Worm (Caenorhabditis elegans) whole organism, late embryonic: ENCODE results near the gene F52C6.3.

ENCODE experiments used
- C08G9.2 ChIP-seq: sonication (generic microtip); optimal IDR thresholded peaks from 2 replicates; lab custom pipeline; 2016; ENCODE audit warnings: mild to moderate bottlenecking, missing genetic modification characterization, moderate library complexity, missing compliant biosample characterization
- F13H6.1 ChIP-seq: sonication (generic microtip); optimal IDR thresholded peaks from 2 replicates; lab custom pipeline; 2016; ENCODE audit warnings: missing genetic modification characterization, missing compliant biosample characterization
- K02D7.2 ChIP-seq: sonication (generic microtip); optimal IDR thresholded peaks from 2 replicates; lab custom pipeline; 2017; ENCODE audit warnings: mild to moderate bottlenecking, missing genetic modification characterization, missing compliant biosample characterization
- K09A11.1 ChIP-seq: sonication (generic microtip); optimal IDR thresholded peaks from 2 replicates; lab custom pipeline; 2017; ENCODE audit warnings: antibody characterized with exemption, mild to moderate bottlenecking, missing genetic modification characterization, missing compliant biosample characterization; ENCODE audit not compliant: insufficient read depth
- T23F11.4 ChIP-seq: fragments of 200-800 bp; sonication (Bioruptor generic); optimal IDR thresholded peaks from 2 replicates; lab custom pipeline; 2018; ENCODE audit warnings: mild to moderate bottlenecking, missing genetic modification characterization, missing compliant biosample characterization
- Y22D7AL.16 ChIP-seq: sonication (generic microtip); optimal IDR thresholded peaks from 2 replicates; lab custom pipeline; 2016; ENCODE audit warnings: missing genetic modification characterization, missing compliant biosample characterization
- ahr-1 ChIP-seq: sonication (generic microtip); optimal IDR thresholded peaks from 2 replicates; lab custom pipeline; 2016; ENCODE audit warnings: missing genetic modification characterization, missing compliant biosample characterization
- ama-1 ChIP-seq: fragments of 150-350 bp; optimal IDR thresholded peaks from 2 replicates; lab custom pipeline; 2014
- ceh-14 ChIP-seq: sonication (generic microtip); optimal IDR thresholded peaks from 2 replicates; lab custom pipeline; 2016; ENCODE audit warnings: missing genotype, missing genetic modification characterization, missing compliant biosample characterization
- ceh-18 ChIP-seq: sonication (generic microtip); optimal IDR thresholded peaks from 2 replicates; lab custom pipeline; 2016; ENCODE audit warnings: missing genetic modification characterization, missing compliant biosample characterization
- ceh-19 ChIP-seq: fragments of 200-800 bp; sonication (Bioruptor generic); optimal IDR thresholded peaks from 2 replicates; lab custom pipeline; 2018; ENCODE audit warnings: mild to moderate bottlenecking, missing genetic modification characterization, missing compliant biosample characterization
- ceh-22 ChIP-seq: sonication (generic microtip); optimal IDR thresholded peaks from 2 replicates; lab custom pipeline; 2017; ENCODE audit warnings: missing biosample characterization, missing genetic modification characterization
- ceh-24 ChIP-seq: sonication (generic microtip); optimal IDR thresholded peaks from 2 replicates; lab custom pipeline; 2016; ENCODE audit warnings: mild to moderate bottlenecking, missing genetic modification characterization, missing compliant biosample characterization
- ceh-30 ChIP-seq: fragments of 150-350 bp; optimal IDR thresholded peaks from 2 replicates; lab custom pipeline; 2014; ENCODE audit warnings: missing biosample characterization, missing genetic modification characterization
- ceh-31 ChIP-seq: sonication (generic microtip); optimal IDR thresholded peaks from 2 replicates; lab custom pipeline; 2016; ENCODE audit warnings: missing genetic modification characterization, missing compliant biosample characterization
- ceh-45 ChIP-seq: fragments of 200-800 bp; sonication (Bioruptor generic); IDR thresholded peaks from 2 replicates; pipeline ENCODE4 v1.3.6; 2022; ENCODE audit warnings: missing genetic modification reagents, missing genetic modification characterization, missing compliant biosample characterization
- ceh-48 ChIP-seq: sonication (generic microtip); optimal IDR thresholded peaks from 2 replicates; lab custom pipeline; 2016; ENCODE audit warnings: missing genetic modification characterization, inconsistent platforms, missing compliant biosample characterization
- ceh-6 ChIP-seq: fragments of 200-800 bp; sonication (Bioruptor generic); optimal IDR thresholded peaks from 2 replicates; lab custom pipeline; 2018; ENCODE audit warnings: mild to moderate bottlenecking, missing genetic modification characterization, missing compliant biosample characterization
- che-1 ChIP-seq: sonication (generic microtip); optimal IDR thresholded peaks from 2 replicates; lab custom pipeline; 2016; ENCODE audit warnings: mild to moderate bottlenecking, missing genetic modification characterization, missing compliant biosample characterization
- elt-2 ChIP-seq: sonication (generic microtip); optimal IDR thresholded peaks from 2 replicates; lab custom pipeline; 2016; ENCODE audit warnings: missing genetic modification reagents, missing genetic modification characterization, missing compliant biosample characterization
- elt-4 ChIP-seq: sonication (generic microtip); optimal IDR thresholded peaks from 2 replicates; lab custom pipeline; 2016; ENCODE audit warnings: missing genetic modification characterization, missing compliant biosample characterization
- fax-1 ChIP-seq: sonication (generic microtip); optimal IDR thresholded peaks from 2 replicates; lab custom pipeline; 2016; ENCODE audit warnings: missing genotype, missing genetic modification characterization, missing compliant biosample characterization
- hlh-13 ChIP-seq: fragments of 200-800 bp; sonication (Bioruptor generic); optimal IDR thresholded peaks from 2 replicates; lab custom pipeline; 2018; ENCODE audit warnings: mild to moderate bottlenecking, missing genetic modification characterization, missing compliant biosample characterization
- hlh-15 ChIP-seq: sonication (generic microtip); optimal IDR thresholded peaks from 2 replicates; lab custom pipeline; 2016; ENCODE audit warnings: missing genetic modification characterization, missing compliant biosample characterization
- hlh-30 ChIP-seq: sonication (generic microtip); optimal IDR thresholded peaks from 2 replicates; lab custom pipeline; 2017; ENCODE audit warnings: antibody characterized with exemption, missing genetic modification characterization, missing compliant biosample characterization; ENCODE audit not compliant: insufficient read depth
- hlh-6 ChIP-seq: sonication (generic microtip); optimal IDR thresholded peaks from 2 replicates; lab custom pipeline; 2016; ENCODE audit warnings: missing genotype, missing genetic modification characterization, missing compliant biosample characterization
- hlh-8 ChIP-seq: sonication (generic microtip); optimal IDR thresholded peaks from 2 replicates; lab custom pipeline; 2016; ENCODE audit warnings: missing genotype, missing genetic modification characterization, missing compliant biosample characterization
- lin-11 ChIP-seq: fragments of 200-800 bp; sonication (Bioruptor generic); optimal IDR thresholded peaks from 2 replicates; lab custom pipeline; 2018; ENCODE audit warnings: mild to moderate bottlenecking, missing genetic modification characterization, missing compliant biosample characterization
- madf-2 ChIP-seq: sonication (generic microtip); optimal IDR thresholded peaks from 2 replicates; lab custom pipeline; 2017; ENCODE audit warnings: missing genetic modification characterization, missing compliant biosample characterization
- nfya-1 ChIP-seq: sonication (generic microtip); optimal IDR thresholded peaks from 2 replicates; lab custom pipeline; 2017; ENCODE audit warnings: missing genetic modification characterization, mild to moderate bottlenecking, missing compliant biosample characterization, antibody characterized with exemption, moderate library complexity
- nhr-232 ChIP-seq: sonication (generic microtip); optimal IDR thresholded peaks from 2 replicates; lab custom pipeline; 2016; ENCODE audit warnings: missing genetic modification characterization, missing compliant biosample characterization
- npax-4 ChIP-seq: sonication (generic microtip); optimal IDR thresholded peaks from 2 replicates; lab custom pipeline; 2016; ENCODE audit warnings: missing genetic modification characterization, missing compliant biosample characterization
- odd-2 ChIP-seq: sonication (generic microtip); optimal IDR thresholded peaks from 2 replicates; lab custom pipeline; 2017; ENCODE audit warnings: antibody characterized with exemption, mild to moderate bottlenecking, missing genetic modification characterization, missing compliant biosample characterization
- pag-3 ChIP-seq: sonication (generic microtip); optimal IDR thresholded peaks from 2 replicates; lab custom pipeline; 2016; ENCODE audit warnings: missing compliant biosample characterization, missing genetic modification characterization, borderline replicate concordance
- pat-9 ChIP-seq: fragments of 200-800 bp; sonication (Bioruptor generic); optimal IDR thresholded peaks from 2 replicates; lab custom pipeline; 2018; ENCODE audit warnings: mild to moderate bottlenecking, missing genetic modification characterization, moderate library complexity, missing compliant biosample characterization
- pax-1 ChIP-seq: fragments of 150-350 bp; optimal IDR thresholded peaks from 2 replicates; lab custom pipeline; 2014; ENCODE audit warnings: missing biosample characterization, missing genetic modification characterization
- pha-2 ChIP-seq: sonication (generic microtip); optimal IDR thresholded peaks from 2 replicates; lab custom pipeline; 2017; ENCODE audit warnings: mild to moderate bottlenecking, missing genetic modification characterization, missing compliant biosample characterization
- pha-4 ChIP-seq: fragments of 150-350 bp; optimal IDR thresholded peaks from 2 replicates; lab custom pipeline; 2018; ENCODE audit warnings: missing biosample characterization, missing genetic modification reagents, missing genetic modification characterization
- pqm-1 ChIP-seq: sonication (generic microtip); optimal IDR thresholded peaks from 2 replicates; lab custom pipeline; 2016; ENCODE audit warnings: missing genetic modification characterization, missing compliant biosample characterization
- tbx-2 ChIP-seq: sonication (generic microtip); optimal IDR thresholded peaks from 2 replicates; lab custom pipeline; 2016; ENCODE audit warnings: missing genetic modification characterization, missing compliant biosample characterization
- ttx-3 ChIP-seq: sonication (generic microtip); optimal IDR thresholded peaks from 2 replicates; lab custom pipeline; 2016; ENCODE audit warnings: missing genetic modification reagents, missing genetic modification characterization, missing compliant biosample characterization
- unc-42 ChIP-seq: sonication (generic microtip); optimal IDR thresholded peaks from 2 replicates; lab custom pipeline; 2016; ENCODE audit warnings: missing genotype, missing genetic modification characterization, missing compliant biosample characterization
- unc-55 ChIP-seq: sonication (generic microtip); optimal IDR thresholded peaks from 2 replicates; lab custom pipeline; 2017; ENCODE audit warnings: missing biosample characterization, missing genetic modification reagents, missing genetic modification characterization
- unc-86 ChIP-seq: sonication (generic microtip); optimal IDR thresholded peaks from 2 replicates; lab custom pipeline; 2016; ENCODE audit warnings: missing genetic modification characterization, missing compliant biosample characterization
- zip-5 ChIP-seq: sonication (generic microtip); optimal IDR thresholded peaks from 2 replicates; lab custom pipeline; 2016; ENCODE audit warnings: missing genetic modification characterization, missing compliant biosample characterization
- ztf-16 ChIP-seq: sonication (generic microtip); optimal IDR thresholded peaks from 2 replicates; lab custom pipeline; 2017; ENCODE audit warnings: missing genetic modification characterization, missing compliant biosample characterization

F52C6.3 gene

DNA sequence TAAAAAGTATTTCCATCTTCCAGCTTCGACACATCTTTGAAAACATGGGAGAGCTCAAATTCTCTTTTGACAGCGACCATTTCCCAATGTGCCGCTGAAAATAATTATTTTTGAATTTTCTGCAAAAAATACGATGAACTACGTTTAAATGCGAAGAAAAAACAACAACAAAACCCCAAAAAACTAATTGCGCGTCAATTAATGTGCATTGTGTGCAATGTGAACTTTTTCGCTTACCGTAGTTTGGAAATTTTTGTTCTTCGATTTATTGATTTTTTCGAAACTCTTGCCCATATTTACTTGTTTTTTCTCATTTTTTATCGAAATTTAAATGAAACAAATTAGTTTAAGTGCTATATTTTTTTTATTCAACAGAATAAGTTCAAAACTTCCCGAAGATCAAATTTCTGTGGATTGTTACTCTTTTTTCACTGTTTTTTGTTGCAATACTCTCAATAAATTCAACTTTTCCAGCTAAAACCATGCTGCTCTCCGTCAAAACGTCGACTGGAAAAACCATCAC, 1.8 kb upstream of the F52C6.3 start, which contains the start of the genes bath-2 and F52C6.4:
Gene bath-2, minus strand, starts transcription at position 101 of the 523 bp plus-strand sequence.
Gene F52C6.4, plus strand, starts transcription at position 473 of the 523 bp plus-strand sequence.
- TF ChIP-seq hlh-8 = no peak

DNA sequence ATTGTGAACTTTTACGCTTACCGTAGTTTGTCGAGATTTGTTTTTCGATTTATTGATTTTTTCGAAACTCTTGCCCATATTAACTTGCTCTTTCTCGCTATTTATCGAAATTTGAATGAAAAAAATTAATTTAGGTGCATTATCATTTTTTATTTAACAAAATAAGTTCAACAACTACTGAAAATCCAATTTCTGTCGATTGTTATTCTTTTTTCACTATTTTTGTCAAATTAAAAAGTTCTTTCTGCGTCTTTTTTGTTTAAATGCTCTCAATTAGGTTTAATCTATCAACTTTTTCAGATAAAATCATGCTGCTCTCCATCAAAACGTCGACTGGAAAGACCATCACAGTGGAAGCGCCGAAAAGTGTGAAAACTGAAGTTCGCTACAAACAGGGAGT, 1.6 kb downstream of the F52C6.3 start, which contains the start of gene F52C6.2:
Gene F52C6.2, plus strand, starts transcription at position 301 of the 400 bp plus-strand sequence.
- TF ChIP-seq ztf-16 (tag; lab: Kevin White, UChicago) (no peak), unc-86 (tag; lab: Kevin White, UChicago) (no peak), odd-2 (tag; lab: Kevin White, UChicago) (no peak), pqm-1 (tag; lab: Kevin White, UChicago) (no peak), ceh-18 (tag; lab: Kevin White, UChicago) (no peak), nhr-232 (tag; lab: Kevin White, UChicago) (no peak), pag-3 (tag; lab: Kevin White, UChicago) (no peak), hlh-13 (no peak), fax-1 (tag; lab: Kevin White, UChicago) (no peak), ceh-14 (tag; lab: Kevin White, UChicago) (no peak), elt-2 (tag; lab: Kevin White, UChicago) (no peak), hlh-15 (tag; lab: Kevin White, UChicago) (no peak)

- no peak for TF ChIP-seq pat-9 (tag; lab: Kevin White, UChicago)
- no peak for TF ChIP-seq hlh-30
- no peak for TF ChIP-seq ttx-3
- TF ChIP-seq che-1 (tag; lab: Kevin White, UChicago) = no peak
- TF ChIP-seq ceh-19 (GFP tag; lab: Kevin White, UChicago) = no peak
- no peak for TF ChIP-seq ama-1 (lab: Kevin White, UChicago)
- no peak for TF ChIP-seq tbx-2
- TF ChIP-seq odd-2 (tag; lab: Kevin White, UChicago) = no peak
- no peak for TF ChIP-seq C08G9.2 (tag; lab: Kevin White, UChicago)
- no peak for TF ChIP-seq hlh-13
- TF ChIP-seq fax-1 (tag; lab: Kevin White, UChicago) = no peak
- TF ChIP-seq ceh-48 = no peak
- TF ChIP-seq Y22D7AL.16 (tag; lab: Kevin White, UChicago) = no peak
- no peak for TF ChIP-seq hlh-15 (tag; lab: Kevin White, UChicago)
- no peak for TF ChIP-seq pha-4
- TF ChIP-seq pag-3 (tag; lab: Kevin White, UChicago) = no peak
- no peak for TF ChIP-seq ceh-45 (GFP tag; lab: Robert Waterston, UW)
- TF ChIP-seq lin-11 = no peak
- TF ChIP-seq ceh-22 = no peak
- no peak for TF ChIP-seq npax-4
Measured at ce11 chrII:1928578-1928977, 4.0 kb downstream of the F52C6.3 start.

- TF ChIP-seq K09A11.1 (tag; lab: Kevin White, UChicago) = no peak
- TF ChIP-seq unc-42 = no peak
- no peak for TF ChIP-seq ceh-14 (tag; lab: Kevin White, UChicago)
- no peak for TF ChIP-seq ceh-31
- TF ChIP-seq madf-2 = no peak
- no peak for TF ChIP-seq ceh-24 (tag; lab: Kevin White, UChicago)
- TF ChIP-seq hlh-6 = no peak
- TF ChIP-seq, all 69 proteins: peak for 0
Measured at ce11 chrII:1939652-1940051, 15.1 kb downstream of the F52C6.3 start, which contains the start of gene ZK250.13. Gene ZK250.13 (minus strand): TSS chrII:1939752.

- TF ChIP-seq F13H6.1 (tag; lab: Kevin White, UChicago) = no peak
- no peak for TF ChIP-seq pat-9 (tag; lab: Kevin White, UChicago)
- TF ChIP-seq Y22D7AL.16 (tag; lab: Kevin White, UChicago) = no peak
- TF ChIP-seq elt-4 = no peak
- TF ChIP-seq pha-2 (tag; lab: Kevin White, UChicago) = no peak
- no peak for TF ChIP-seq T23F11.4 (GFP tag; lab: Kevin White, UChicago)
- no peak for TF ChIP-seq K02D7.2 (tag; lab: Kevin White, UChicago)
- no peak for TF ChIP-seq zip-5
- no peak for TF ChIP-seq ahr-1 (tag; lab: Kevin White, UChicago)
- no peak for TF ChIP-seq unc-55 (GFP tag; lab: Kevin White, UChicago)
- TF ChIP-seq elt-2 (tag; lab: Kevin White, UChicago) = no peak
- TF ChIP-seq unc-42 = no peak
- TF ChIP-seq ceh-30 (tag; lab: Kevin White, UChicago) = no peak
- TF ChIP-seq ceh-6 (GFP tag; lab: Kevin White, UChicago) = no peak
- TF ChIP-seq nfya-1 = no peak
- TF ChIP-seq pax-1 (tag; lab: Kevin White, UChicago) = no peak
Measured at ce11 chrII:1945093-1945492, 20.5 kb downstream of the F52C6.3 start, which contains the start of gene ZK250.14. Gene ZK250.14 (minus strand): TSS chrII:1945193.
